Worm (Caenorhabditis elegans) whole organism, L4 larva: ENCODE measurements around the gene F58B3.4.
A peak's percentile ranks its signal among the peaks of the same experiment; 100 is the strongest.

Experiments
- F49E8.2 ChIP-seq: sonication (generic microtip); optimal IDR thresholded peaks from 2 replicates; lab custom pipeline; 2016; ENCODE audit warnings: missing compliant biosample characterization, mild to moderate bottlenecking, missing genetic modification characterization, borderline replicate concordance
- Y48G9A.11 ChIP-seq: fragments of 200-800 bp; sonication (Bioruptor generic); IDR thresholded peaks from 2 replicates; pipeline ENCODE4 v1.3.6; 2022; ENCODE audit warnings: missing genetic modification reagents, missing genetic modification characterization, missing compliant biosample characterization
- ZK337.2 ChIP-seq: fragments of 200-800 bp; sonication (Bioruptor generic); IDR thresholded peaks from 2 replicates; pipeline ENCODE4 v1.3.6; 2022; ENCODE audit warnings: missing genetic modification reagents, missing genetic modification characterization, missing compliant biosample characterization
- aly-2 ChIP-seq: sonication (generic microtip); optimal IDR thresholded peaks from 2 replicates; lab custom pipeline; 2018; ENCODE audit warnings: missing biosample characterization, missing genetic modification characterization
- arid-1 ChIP-seq: fragments of 200-800 bp; sonication (Bioruptor generic); conservative IDR thresholded peaks from 2 replicates; pipeline ENCODE4 v1.3.6; 2022; ENCODE audit warnings: missing genetic modification reagents, missing genetic modification characterization, missing compliant biosample characterization
- ceh-28 ChIP-seq: fragments of 150-350 bp; optimal IDR thresholded peaks from 2 replicates; lab custom pipeline; 2014; ENCODE audit warnings: missing biosample characterization, missing genetic modification reagents, missing genetic modification characterization
- ceh-32 ChIP-seq: sonication (generic microtip); optimal IDR thresholded peaks from 2 replicates; lab custom pipeline; 2016; ENCODE audit warnings: mild to moderate bottlenecking, missing genetic modification characterization, missing compliant biosample characterization; ENCODE audit not compliant: poor library complexity
- ceh-44 ChIP-seq: fragments of 200-800 bp; sonication (Bioruptor generic); IDR thresholded peaks from 2 replicates; pipeline ENCODE4 v1.3.6; 2022; ENCODE audit warnings: missing genetic modification reagents, missing genetic modification characterization, missing compliant biosample characterization
- ceh-62 ChIP-seq: sonication (generic microtip); optimal IDR thresholded peaks from 2 replicates; lab custom pipeline; 2017; ENCODE audit warnings: missing biosample characterization, missing genetic modification characterization
- daf-16 ChIP-seq, 3 experiments: sonication (generic microtip); optimal IDR thresholded peaks; 2 replicates each; lab custom pipeline; 2016 to 2017; ENCODE audit warnings: missing genetic modification characterization in 3 of 3, missing genetic modification reagents in 3 of 3, mild to moderate bottlenecking in 2 of 3, missing compliant biosample characterization in 2 of 3, missing biosample characterization in 1 of 3, moderate library complexity in 1 of 3
- dmd-6 ChIP-seq: fragments of 200-800 bp; sonication (Bioruptor generic); IDR thresholded peaks from 2 replicates; pipeline ENCODE4 v1.3.6; 2022; ENCODE audit warnings: missing genetic modification reagents, missing genetic modification characterization, missing compliant biosample characterization
- dmd-9 ChIP-seq: fragments of 200-800 bp; sonication (Bioruptor generic); IDR thresholded peaks from 2 replicates; pipeline ENCODE4 v1.3.6; 2022; ENCODE audit warnings: missing genetic modification reagents, missing genetic modification characterization, missing compliant biosample characterization
- dve-1 ChIP-seq: sonication (generic microtip); optimal IDR thresholded peaks from 2 replicates; lab custom pipeline; 2017; ENCODE audit warnings: antibody characterized with exemption, mild to moderate bottlenecking, missing genetic modification characterization, missing compliant biosample characterization; ENCODE audit not compliant: insufficient read depth
- egl-43 ChIP-seq: fragments of 200-800 bp; sonication (Bioruptor generic); IDR thresholded peaks from 2 replicates; pipeline ENCODE4 v1.3.6; 2022; ENCODE audit warnings: missing genetic modification reagents, missing genetic modification characterization, missing compliant biosample characterization
- hif-1 ChIP-seq, 2 experiments: sonication (generic microtip); optimal IDR thresholded peaks; 2 replicates each; lab custom pipeline; 2016 to 2017; ENCODE audit warnings: missing compliant biosample characterization in 2 of 2, missing genetic modification characterization in 2 of 2, missing genetic modification reagents in 2 of 2, missing genotype in 2 of 2, mild to moderate bottlenecking in 1 of 2
- hlh-11 ChIP-seq: fragments of 200-800 bp; sonication (Bioruptor generic); optimal IDR thresholded peaks from 2 replicates; lab custom pipeline; 2018; ENCODE audit warnings: mild to moderate bottlenecking, missing genetic modification characterization, missing compliant biosample characterization
- lin-1 ChIP-seq: fragments of 200-800 bp; sonication (Bioruptor generic); IDR thresholded peaks from 2 replicates; pipeline ENCODE4 v1.3.6; 2022; ENCODE audit warnings: missing genetic modification reagents, missing genetic modification characterization, missing compliant biosample characterization
- lin-15B ChIP-seq: fragments of 150-350 bp; sonication (generic microtip); optimal IDR thresholded peaks from 3 replicates; lab custom pipeline; 2014; ENCODE audit warnings: missing biosample characterization, missing genetic modification characterization
- lin-38 ChIP-seq: fragments of 200-800 bp; sonication (Bioruptor generic); IDR thresholded peaks from 2 replicates; pipeline ENCODE4 v1.3.6; 2022; ENCODE audit warnings: missing genetic modification reagents, missing genetic modification characterization, missing compliant biosample characterization
- lsy-2 ChIP-seq, 2 experiments: fragments of 150-350 bp in 1 of 2; sonication (generic microtip) in 1 of 2; optimal IDR thresholded peaks; 2 replicates each; lab custom pipeline; 2014 to 2017; ENCODE audit warnings: missing biosample characterization in 2 of 2, missing genetic modification characterization in 2 of 2
- madf-9 ChIP-seq: fragments of 200-800 bp; sonication (Bioruptor generic); conservative IDR thresholded peaks from 2 replicates; pipeline ENCODE4 v1.3.6; 2022; ENCODE audit warnings: missing genetic modification reagents, missing genetic modification characterization, missing compliant biosample characterization
- mdl-1 ChIP-seq, 2 experiments: fragments of 150-350 bp in 1 of 2; sonication (generic microtip) in 1 of 2; optimal IDR thresholded peaks; 2 replicates each; lab custom pipeline; 2014 to 2017; ENCODE audit warnings: missing biosample characterization in 2 of 2, missing genetic modification characterization in 2 of 2
- mxl-2 ChIP-seq: fragments of 200-800 bp; sonication (Bioruptor generic); conservative IDR thresholded peaks from 2 replicates; pipeline ENCODE4 v1.3.6; 2022; ENCODE audit warnings: missing genetic modification reagents, missing genetic modification characterization, missing compliant biosample characterization
- nhr-102 ChIP-seq: sonication (generic microtip); optimal IDR thresholded peaks from 2 replicates; lab custom pipeline; 2016; ENCODE audit warnings: mild to moderate bottlenecking, missing genetic modification characterization, moderate library complexity, missing compliant biosample characterization
- nhr-11 ChIP-seq: fragments of 150-350 bp; optimal IDR thresholded peaks from 2 replicates; lab custom pipeline; 2014; ENCODE audit warnings: missing biosample characterization, missing genetic modification characterization
- nhr-25 ChIP-seq: sonication (generic microtip); optimal IDR thresholded peaks from 2 replicates; lab custom pipeline; 2017; ENCODE audit warnings: missing genetic modification characterization, mild to moderate bottlenecking, missing compliant biosample characterization, antibody characterized with exemption, moderate library complexity, borderline replicate concordance; ENCODE audit not compliant: insufficient read depth
- nhr-28 ChIP-seq: fragments of 150-350 bp; optimal IDR thresholded peaks from 2 replicates; lab custom pipeline; 2014; ENCODE audit warnings: missing biosample characterization, missing genetic modification characterization
- nhr-42 ChIP-seq: fragments of 200-800 bp; sonication (Bioruptor generic); IDR thresholded peaks from 2 replicates; pipeline ENCODE4 v1.3.6; 2022; ENCODE audit warnings: missing genetic modification characterization, missing compliant biosample characterization
- nhr-48 ChIP-seq: sonication (generic microtip); optimal IDR thresholded peaks from 2 replicates; lab custom pipeline; 2016; ENCODE audit warnings: mild to moderate bottlenecking, missing genetic modification characterization, missing compliant biosample characterization
- nhr-6 ChIP-seq: fragments of 150-350 bp; optimal IDR thresholded peaks from 2 replicates; lab custom pipeline; 2014; ENCODE audit warnings: missing biosample characterization, missing genetic modification characterization
- sdz-12 ChIP-seq: fragments of 200-800 bp; sonication (Bioruptor generic); optimal IDR thresholded peaks from 2 replicates; lab custom pipeline; 2018; ENCODE audit warnings: mild to moderate bottlenecking, missing genetic modification characterization, missing compliant biosample characterization
- set-16 ChIP-seq: fragments of 200-800 bp; sonication (Bioruptor generic); IDR thresholded peaks from 2 replicates; pipeline ENCODE4 v1.3.6; 2022; ENCODE audit warnings: missing genetic modification reagents, missing genetic modification characterization, missing compliant biosample characterization
- snpc-1.2 ChIP-seq: fragments of 200-800 bp; sonication (Bioruptor generic); IDR thresholded peaks from 2 replicates; pipeline ENCODE4 v1.3.6; 2022; ENCODE audit warnings: missing genetic modification reagents, missing genetic modification characterization, missing compliant biosample characterization
- spr-1 ChIP-seq: sonication (generic microtip); optimal IDR thresholded peaks from 2 replicates; lab custom pipeline; 2016; ENCODE audit warnings: mild to moderate bottlenecking, missing genetic modification characterization, missing compliant biosample characterization
- spr-3 ChIP-seq: fragments of 200-800 bp; sonication (Bioruptor generic); optimal IDR thresholded peaks from 2 replicates; lab custom pipeline; 2018; ENCODE audit warnings: mild to moderate bottlenecking, missing genetic modification characterization, missing compliant biosample characterization
- tra-1 ChIP-seq: fragments of 200-800 bp; sonication (Bioruptor generic); IDR thresholded peaks from 2 replicates; pipeline ENCODE4 v1.3.6; 2022; ENCODE audit warnings: missing genetic modification reagents, missing genetic modification characterization, missing compliant biosample characterization
- unc-39 ChIP-seq: sonication (generic microtip); optimal IDR thresholded peaks from 2 replicates; lab custom pipeline; 2017; ENCODE audit warnings: missing biosample characterization, missing genetic modification characterization
- unc-62 ChIP-seq, 3 experiments: fragments of 150-350 bp in 1 of 3; sonication (generic microtip); optimal IDR thresholded peaks in 2 of 3; peaks in 1 of 3; 1 replicate in 1 of 3; 2 replicates in 2 of 3; lab custom pipeline; 2014 to 2017; ENCODE audit warnings: missing biosample characterization in 3 of 3, missing genetic modification characterization in 3 of 3, missing genetic modification reagents in 3 of 3, missing genotype in 1 of 3
- zfp-2 ChIP-seq: sonication (generic microtip); optimal IDR thresholded peaks from 2 replicates; lab custom pipeline; 2016; ENCODE audit warnings: mild to moderate bottlenecking, missing genetic modification characterization, missing compliant biosample characterization
- ztf-11 ChIP-seq: fragments of 150-350 bp; optimal IDR thresholded peaks from 2 replicates; lab custom pipeline; 2014; ENCODE audit warnings: missing biosample characterization, missing genetic modification characterization

The F58B3.4 gene

ce11 chrIV:11623060-11623459 is 8.6 kb downstream of the F58B3.4 start, which contains the start of gene lys-4:
Gene lys-4 (minus strand): TSS chrIV:11623174.
- TF ChIP-seq ceh-62 (tag; lab: Kevin White, UChicago) (no peak), nhr-28 (tag; lab: Kevin White, UChicago) (peak; percentile 36), hlh-11 (tag; lab: Kevin White, UChicago) (peak; percentile 30), dmd-6 (peak; percentile 40), spr-3 (GFP tag; lab: Kevin White, UChicago) (no peak), unc-39 (tag; lab: Kevin White, UChicago) (no peak), ceh-44 (GFP tag; lab: Robert Waterston, UW) (no peak), dve-1 (tag; lab: Kevin White, UChicago) (peak; percentile 42), daf-16 (GFP tag; optimal IDR thresholded peaks at IDR 0.05; lab: Kevin White, UChicago) (no peak), daf-16 (tag; optimal IDR thresholded peaks at IDR 0.05; lab: Kevin White, UChicago) (peak; percentile 33)

- TF ChIP-seq ztf-11 (tag; lab: Kevin White, UChicago), result no peak
- TF ChIP-seq arid-1, result no peak
- TF ChIP-seq unc-62 (GFP tag; optimal IDR thresholded peaks at IDR 0.05 in 1 of 2; lab: Kevin White, UChicago), result peak in 1 of 2 experiments; percentile 62
- TF ChIP-seq unc-62 (tag; optimal IDR thresholded peaks at IDR 0.05; lab: Kevin White, UChicago), result no peak
- TF ChIP-seq dmd-9 (GFP tag; lab: Robert Waterston, UW), result no peak
- peak; percentile 2 for TF ChIP-seq dve-1 (tag; lab: Kevin White, UChicago)
- no peak for TF ChIP-seq mdl-1 (tag; optimal IDR thresholded peaks at IDR 0.05; lab: Kevin White, UChicago)
- TF ChIP-seq lin-15B, result no peak
- no peak for TF ChIP-seq ceh-32
- no peak for TF ChIP-seq nhr-42 (GFP tag; lab: Robert Waterston, UW)
- TF ChIP-seq nhr-48, result no peak
- TF ChIP-seq lin-38 (GFP tag; lab: Robert Waterston, UW), result no peak
- no peak for TF ChIP-seq ZK337.2 (GFP tag; lab: Robert Waterston, UW)
- no peak for TF ChIP-seq hlh-11 (tag; lab: Kevin White, UChicago)
- no peak for TF ChIP-seq daf-16 (GFP tag; optimal IDR thresholded peaks at IDR 0.05; lab: Kevin White, UChicago)
- TF ChIP-seq daf-16 (tag; optimal IDR thresholded peaks at IDR 0.05; lab: Kevin White, UChicago), result peak; percentile 61
- no peak for TF ChIP-seq snpc-1.2
- TF ChIP-seq spr-1 (tag; lab: Kevin White, UChicago), result no peak
- no peak for TF ChIP-seq F49E8.2 (tag; lab: Kevin White, UChicago)
Observed at ce11 chrIV:11622336-11622735, 9.3 kb downstream of the F58B3.4 start.

- TF ChIP-seq ceh-62 (tag; lab: Kevin White, UChicago), result no peak
- TF ChIP-seq daf-16 (GFP tag; optimal IDR thresholded peaks at IDR 0.05; lab: Kevin White, UChicago), result no peak
- no peak for TF ChIP-seq daf-16 (tag; optimal IDR thresholded peaks at IDR 0.05; lab: Kevin White, UChicago)
- TF ChIP-seq lin-1, result no peak
- TF ChIP-seq madf-9 (GFP tag; lab: Robert Waterston, UW), result no peak
Observed at ce11 chrIV:11620909-11621308, 10.7 kb downstream of the F58B3.4 start, which contains the start of gene dsl-5. Gene dsl-5 (minus strand): TSS chrIV:11621009.

ce11 chrIV:11616543-11616942 is 15.1 kb downstream of the F58B3.4 start:
- TF ChIP-seq set-16 (peak; percentile 97), egl-43 (GFP tag; lab: Robert Waterston, UW) (peak; percentile 63; the same call in 1 of the 2 replicates), mxl-2 (GFP tag; lab: Robert Waterston, UW) (peak; percentile 60; the same call in 1 of the 2 replicates)

- TF ChIP-seq nhr-25 (tag; lab: Kevin White, UChicago) (no peak), lin-38 (GFP tag; lab: Robert Waterston, UW) (peak; percentile 51), dve-1 (tag; lab: Kevin White, UChicago) (peak; percentile 74), unc-62 (GFP tag; optimal IDR thresholded peaks at IDR 0.05 in 1 of 2; lab: Kevin White, UChicago) (no peak), unc-62 (tag; optimal IDR thresholded peaks at IDR 0.05; lab: Kevin White, UChicago) (no peak), nhr-28 (tag; lab: Kevin White, UChicago) (peak; percentile 31), mdl-1 (tag; optimal IDR thresholded peaks at IDR 0.05; lab: Kevin White, UChicago) (peak in 1 of 2 experiments; percentile 77), sdz-12 (no peak), nhr-11 (tag; lab: Kevin White, UChicago) (no peak), ceh-28 (tag; lab: Kevin White, UChicago) (no peak), Y48G9A.11 (GFP tag; lab: Robert Waterston, UW) (no peak), nhr-6 (tag; lab: Kevin White, UChicago) (peak; percentile 31), tra-1 (no peak), nhr-102 (tag; lab: Kevin White, UChicago) (no peak), zfp-2 (tag; lab: Kevin White, UChicago) (no peak), hif-1 (tag; optimal IDR thresholded peaks at IDR 0.05; lab: Kevin White, UChicago) (peak in 1 of 2 experiments; percentile 2), lsy-2 (tag; optimal IDR thresholded peaks at IDR 0.05; lab: Kevin White, UChicago) (peak in 1 of 2 experiments; percentile 72), aly-2 (tag; lab: Kevin White, UChicago) (no peak)
Observed at ce11 chrIV:11604909-11605308, 26.7 kb downstream of the F58B3.4 start, which contains the start of the genes ragc-1 and Y24F12A.1. Gene ragc-1 (minus strand): TSS chrIV:11604933. Gene Y24F12A.1 (plus strand): TSS chrIV:11605254.
